Worm (Caenorhabditis elegans) whole organism, L4 larva: ENCODE data around the gene frpr-13.

Experiments used
- F26F4.8 ChIP-seq: fragments of 200-800 bp; sonication (Bioruptor generic); conservative IDR thresholded peaks from 2 replicates; pipeline ENCODE4 v1.3.6; 2022; ENCODE audit warnings: missing genetic modification characterization, missing compliant biosample characterization
- F49E8.2 ChIP-seq: sonication (generic microtip); optimal IDR thresholded peaks from 2 replicates; lab custom pipeline; 2016; ENCODE audit warnings: missing compliant biosample characterization, mild to moderate bottlenecking, missing genetic modification characterization, borderline replicate concordance
- R02D3.7 ChIP-seq: fragments of 150-350 bp; sonication (generic microtip); optimal IDR thresholded peaks from 3 replicates; lab custom pipeline; 2014; ENCODE audit warnings: missing biosample characterization, missing genetic modification characterization
- ZK546.5 ChIP-seq, 2 experiments: sonication (generic microtip); optimal IDR thresholded peaks; 2 replicates each; lab custom pipeline; 2017; ENCODE audit warnings: missing biosample characterization in 2 of 2, missing genetic modification characterization in 2 of 2
- attf-4 ChIP-seq: sonication (generic microtip); optimal IDR thresholded peaks from 3 replicates; lab custom pipeline; 2017; ENCODE audit warnings: missing biosample characterization, missing genetic modification characterization
- ceh-82 ChIP-seq: sonication (generic microtip); optimal IDR thresholded peaks from 2 replicates; lab custom pipeline; 2017; ENCODE audit warnings: missing biosample characterization, missing genetic modification characterization
- ctbp-1 ChIP-seq: fragments of 200-800 bp; sonication (Bioruptor generic); IDR thresholded peaks from 2 replicates; pipeline ENCODE4 v1.3.6; 2022; ENCODE audit warnings: missing genetic modification reagents, missing genetic modification characterization, missing compliant biosample characterization
- daf-16 ChIP-seq, 3 experiments: sonication (generic microtip); optimal IDR thresholded peaks; 2 replicates each; lab custom pipeline; 2016 to 2017; ENCODE audit warnings: missing genetic modification characterization in 3 of 3, missing genetic modification reagents in 3 of 3, mild to moderate bottlenecking in 2 of 3, missing compliant biosample characterization in 2 of 3, missing biosample characterization in 1 of 3, moderate library complexity in 1 of 3
- dmd-9 ChIP-seq: fragments of 200-800 bp; sonication (Bioruptor generic); IDR thresholded peaks from 2 replicates; pipeline ENCODE4 v1.3.6; 2022; ENCODE audit warnings: missing genetic modification reagents, missing genetic modification characterization, missing compliant biosample characterization
- egl-27 ChIP-seq: sonication (generic microtip); optimal IDR thresholded peaks from 3 replicates; lab custom pipeline; 2017; ENCODE audit warnings: missing biosample characterization, missing genetic modification reagents, missing genetic modification characterization
- egl-43 ChIP-seq: fragments of 200-800 bp; sonication (Bioruptor generic); IDR thresholded peaks from 2 replicates; pipeline ENCODE4 v1.3.6; 2022; ENCODE audit warnings: missing genetic modification reagents, missing genetic modification characterization, missing compliant biosample characterization
- fkh-10 ChIP-seq: fragments of 150-350 bp; optimal IDR thresholded peaks from 2 replicates; lab custom pipeline; 2014; ENCODE audit warnings: missing biosample characterization, missing genetic modification reagents, missing genetic modification characterization
- fos-1 ChIP-seq: fragments of 150-350 bp; optimal IDR thresholded peaks from 2 replicates; lab custom pipeline; 2014; ENCODE audit warnings: missing biosample characterization, missing genetic modification characterization
- hlh-30 ChIP-seq: sonication (generic microtip); optimal IDR thresholded peaks from 2 replicates; lab custom pipeline; 2017; ENCODE audit warnings: antibody characterized with exemption, mild to moderate bottlenecking, missing genetic modification characterization, missing compliant biosample characterization; ENCODE audit not compliant: insufficient read depth
- lin-13 ChIP-seq: fragments of 150-350 bp; optimal IDR thresholded peaks from 2 replicates; lab custom pipeline; 2014; ENCODE audit warnings: missing biosample characterization, missing genetic modification reagents, missing genetic modification characterization
- lin-29 ChIP-seq: fragments of 200-800 bp; sonication (Bioruptor generic); IDR thresholded peaks from 2 replicates; pipeline ENCODE4 v1.3.6; 2022; ENCODE audit warnings: missing genetic modification reagents, missing genetic modification characterization, missing compliant biosample characterization
- lin-38 ChIP-seq: fragments of 200-800 bp; sonication (Bioruptor generic); IDR thresholded peaks from 2 replicates; pipeline ENCODE4 v1.3.6; 2022; ENCODE audit warnings: missing genetic modification reagents, missing genetic modification characterization, missing compliant biosample characterization
- lin-39 ChIP-seq: fragments of 150-350 bp; optimal IDR thresholded peaks from 2 replicates; lab custom pipeline; 2014; ENCODE audit warnings: missing biosample characterization, missing genetic modification reagents, missing genetic modification characterization
- madf-9 ChIP-seq: fragments of 200-800 bp; sonication (Bioruptor generic); conservative IDR thresholded peaks from 2 replicates; pipeline ENCODE4 v1.3.6; 2022; ENCODE audit warnings: missing genetic modification reagents, missing genetic modification characterization, missing compliant biosample characterization
- mxl-3 ChIP-seq: fragments of 200-800 bp; sonication (Bioruptor generic); optimal IDR thresholded peaks from 2 replicates; lab custom pipeline; 2018; ENCODE audit warnings: mild to moderate bottlenecking, missing genetic modification characterization, missing compliant biosample characterization
- nhr-10 ChIP-seq: fragments of 150-350 bp; optimal IDR thresholded peaks from 2 replicates; lab custom pipeline; 2014; ENCODE audit warnings: missing biosample characterization, missing genetic modification characterization
- pha-4 ChIP-seq, 2 experiments: fragments of 150-350 bp in 1 of 2; fragments of 200-800 bp in 1 of 2; sonication (Bioruptor generic) in 1 of 2; IDR thresholded peaks in 1 of 2; optimal IDR thresholded peaks in 1 of 2; 2 replicates each; pipeline versions ENCODE4 v1.3.6 to Lab custom; 2014 to 2022; ENCODE audit warnings: missing genetic modification characterization in 2 of 2, missing genetic modification reagents in 2 of 2, missing biosample characterization in 1 of 2, missing compliant biosample characterization in 1 of 2
- skn-1 ChIP-seq: fragments of 150-350 bp; optimal IDR thresholded peaks from 2 replicates; lab custom pipeline; 2014; ENCODE audit warnings: missing biosample characterization, missing genetic modification characterization
- snpc-4 ChIP-seq: fragments of 150-350 bp; optimal IDR thresholded peaks from 2 replicates; lab custom pipeline; 2014; ENCODE audit warnings: missing biosample characterization, missing genetic modification characterization
- spr-1 ChIP-seq: sonication (generic microtip); optimal IDR thresholded peaks from 2 replicates; lab custom pipeline; 2016; ENCODE audit warnings: mild to moderate bottlenecking, missing genetic modification characterization, missing compliant biosample characterization
- spr-3 ChIP-seq: fragments of 200-800 bp; sonication (Bioruptor generic); optimal IDR thresholded peaks from 2 replicates; lab custom pipeline; 2018; ENCODE audit warnings: mild to moderate bottlenecking, missing genetic modification characterization, missing compliant biosample characterization
- unc-62 ChIP-seq, 3 experiments: fragments of 150-350 bp in 1 of 3; sonication (generic microtip); optimal IDR thresholded peaks in 2 of 3; peaks in 1 of 3; 1 replicate in 1 of 3; 2 replicates in 2 of 3; lab custom pipeline; 2014 to 2017; ENCODE audit warnings: missing biosample characterization in 3 of 3, missing genetic modification characterization in 3 of 3, missing genetic modification reagents in 3 of 3, missing genotype in 1 of 3
- vab-7 ChIP-seq: fragments of 200-800 bp; sonication (Bioruptor generic); IDR thresholded peaks from 2 replicates; pipeline ENCODE4 v1.3.6; 2022; ENCODE audit warnings: missing genetic modification reagents, missing genetic modification characterization, missing compliant biosample characterization
- zip-11 ChIP-seq: fragments of 200-800 bp; sonication (Bioruptor generic); IDR thresholded peaks from 2 replicates; pipeline ENCODE4 v1.3.6; 2022; ENCODE audit warnings: missing genetic modification characterization, missing compliant biosample characterization
- zip-2 ChIP-seq: fragments of 150-350 bp; optimal IDR thresholded peaks from 2 replicates; lab custom pipeline; 2014; ENCODE audit warnings: missing biosample characterization, missing genetic modification characterization
- ztf-7 ChIP-seq: fragments of 150-350 bp; optimal IDR thresholded peaks from 2 replicates; lab custom pipeline; 2014; ENCODE audit warnings: missing biosample characterization, missing genetic modification characterization

Gene frpr-13

DNA sequence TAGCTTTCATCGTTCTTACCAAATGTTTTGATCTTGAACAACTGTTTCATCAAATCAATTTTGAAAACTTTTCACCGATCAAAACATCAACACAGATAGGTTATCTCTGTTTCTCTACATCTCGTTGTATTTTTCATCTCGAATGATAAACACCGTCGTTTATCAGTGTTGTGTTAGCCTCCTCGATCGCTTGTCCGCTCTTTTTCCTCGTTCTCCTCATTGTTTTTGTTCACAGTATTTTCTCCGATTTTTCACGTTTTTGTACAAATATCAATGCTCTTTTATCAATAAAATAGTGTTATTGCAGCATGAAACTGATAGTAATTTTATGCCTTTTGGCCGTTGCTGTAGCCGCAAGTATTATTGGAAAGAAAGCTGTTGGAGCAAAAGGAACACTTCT lies 23.9 kb downstream of the frpr-13 start, which contains the start of gene ttr-47 (continued):
- TF ChIP-seq unc-62 (GFP tag; optimal IDR thresholded peaks at IDR 0.05 in 1 of 2; lab: Kevin White, UChicago) (peak in 1 of 2 experiments; percentile 89), unc-62 (tag; optimal IDR thresholded peaks at IDR 0.05; lab: Kevin White, UChicago) (no peak), egl-27 (tag; lab: Kevin White, UChicago) (no peak), spr-1 (tag; lab: Kevin White, UChicago) (no peak), zip-11 (GFP tag; lab: Robert Waterston, UW) (no peak), spr-3 (GFP tag; lab: Kevin White, UChicago) (no peak), attf-4 (tag; lab: Kevin White, UChicago) (no peak), pha-4 (GFP tag; IDR thresholded peaks at IDR 0.05; lab: Robert Waterston, UW) (no peak), pha-4 (tag; optimal IDR thresholded peaks at IDR 0.05; lab: Kevin White, UChicago) (no peak), lin-13 (GFP tag; lab: Kevin White, UChicago) (no peak), zip-2 (tag; lab: Kevin White, UChicago) (no peak), snpc-4 (no peak), ZK546.5 (tag; optimal IDR thresholded peaks at IDR 0.05; lab: Kevin White, UChicago) (no peak), vab-7 (GFP tag; lab: Robert Waterston, UW) (no peak), egl-43 (GFP tag; lab: Robert Waterston, UW) (no peak), lin-29 (GFP tag; lab: Robert Waterston, UW) (no peak), lin-38 (GFP tag; lab: Robert Waterston, UW) (no peak)

DNA sequence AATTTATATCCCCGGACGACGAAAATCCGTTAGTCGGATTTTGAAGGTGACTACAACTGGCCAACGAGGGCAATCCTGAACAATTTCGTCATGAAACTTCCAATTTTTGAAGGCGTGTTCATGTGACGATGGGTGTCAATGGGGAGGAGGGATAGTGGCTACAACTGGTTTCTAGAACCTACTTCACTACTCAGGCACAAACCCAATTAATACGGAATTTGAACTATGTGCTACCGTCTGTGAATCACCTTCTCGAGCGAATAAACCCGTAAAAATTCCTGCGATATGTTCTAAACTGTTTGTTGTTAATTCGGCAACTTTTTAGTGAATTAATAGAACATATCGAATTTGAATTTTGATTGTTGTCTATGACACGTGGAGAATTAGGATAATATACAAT lies 28.9 kb downstream of the frpr-13 start:
- TF ChIP-seq nhr-10 (tag; lab: Kevin White, UChicago) (no peak), unc-62 (GFP tag; optimal IDR thresholded peaks at IDR 0.05 in 1 of 2; lab: Kevin White, UChicago) (peak in 1 of 2 experiments; percentile 92), unc-62 (tag; optimal IDR thresholded peaks at IDR 0.05; lab: Kevin White, UChicago) (no peak)
- TF ChIP-seq, all 104 proteins: peak for 1

DNA sequence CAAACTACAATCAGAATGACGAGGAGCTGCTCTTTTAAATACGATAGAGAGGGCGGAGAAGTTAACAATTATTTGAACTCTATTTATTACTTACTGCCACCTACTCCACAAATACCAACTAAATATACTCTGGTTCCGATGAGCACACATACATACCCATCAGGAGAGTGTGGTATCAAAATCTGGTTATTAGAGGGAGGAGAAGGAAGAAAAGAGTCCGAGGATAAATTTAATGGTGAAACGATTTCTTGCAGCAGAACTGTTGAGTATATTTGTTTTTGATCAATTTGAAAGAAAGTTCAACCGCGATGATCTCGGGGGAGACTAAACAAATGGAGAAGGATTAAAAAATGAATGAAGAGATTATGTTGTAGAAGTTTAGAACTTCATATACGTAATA lies 30.1 kb downstream of the frpr-13 start, which contains the start of gene H14N18.4:
Gene H14N18.4, minus strand, starts transcription at position 12 of the 400 bp plus-strand sequence.
- no peak for TF ChIP-seq ZK546.5 (tag; optimal IDR thresholded peaks at IDR 0.05; lab: Kevin White, UChicago)
- TF ChIP-seq fos-1 (tag; lab: Kevin White, UChicago): no peak
- TF ChIP-seq vab-7 (GFP tag; lab: Robert Waterston, UW): no peak
- TF ChIP-seq unc-62 (GFP tag; optimal IDR thresholded peaks at IDR 0.05 in 1 of 2; lab: Kevin White, UChicago): peak in 1 of 2 experiments; percentile 98
- TF ChIP-seq unc-62 (tag; optimal IDR thresholded peaks at IDR 0.05; lab: Kevin White, UChicago): no peak
- TF ChIP-seq F26F4.8 (GFP tag; lab: Robert Waterston, UW): no peak
- no peak for TF ChIP-seq egl-27 (tag; lab: Kevin White, UChicago)
- no peak for TF ChIP-seq madf-9 (GFP tag; lab: Robert Waterston, UW)
- TF ChIP-seq mxl-3 (GFP tag; lab: Kevin White, UChicago): no peak
- TF ChIP-seq attf-4 (tag; lab: Kevin White, UChicago): no peak
- no peak for TF ChIP-seq ztf-7
- TF ChIP-seq ceh-82 (tag; lab: Kevin White, UChicago): no peak
- TF ChIP-seq R02D3.7 (tag; lab: Kevin White, UChicago): no peak
- TF ChIP-seq F49E8.2 (tag; lab: Kevin White, UChicago): no peak
- TF ChIP-seq lin-39 (tag; lab: Kevin White, UChicago): no peak
- 0 out of 2 replicates have a peak, but pooled peaks have one; percentile 19 for TF ChIP-seq ctbp-1 (GFP tag; lab: Robert Waterston, UW)
- no peak for TF ChIP-seq skn-1 (tag; lab: Kevin White, UChicago)

DNA sequence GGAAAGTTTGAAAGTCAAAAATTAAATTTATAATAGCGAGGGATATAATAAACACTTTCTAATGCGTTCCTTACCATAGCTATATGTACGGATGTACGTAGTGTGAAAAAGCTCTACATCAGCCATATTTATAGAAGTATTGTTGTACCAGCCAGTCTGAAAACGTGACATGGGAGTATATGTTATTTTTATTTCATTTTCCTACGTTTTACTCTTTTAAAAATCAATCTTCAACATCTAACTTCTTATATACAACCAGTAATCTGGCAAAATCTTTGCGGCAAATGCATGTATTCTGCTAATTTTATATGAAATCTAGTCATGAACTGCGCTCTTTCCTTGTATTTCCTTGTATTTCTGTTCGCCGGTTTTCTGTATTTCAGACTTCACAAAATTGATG lies 33.5 kb downstream of the frpr-13 start, which contains the start of gene H14N18.2:
Gene H14N18.2, plus strand, starts transcription at position 301 of the 400 bp plus-strand sequence.
- TF ChIP-seq dmd-9 (GFP tag; lab: Robert Waterston, UW) (no peak), zip-2 (tag; lab: Kevin White, UChicago) (no peak), fkh-10 (GFP tag; lab: Kevin White, UChicago) (no peak), ctbp-1 (GFP tag; lab: Robert Waterston, UW) (no peak)

ce11 chrV:8934264-8934663 lies 35.4 kb downstream of the frpr-13 start:
- TF ChIP-seq fkh-10 (GFP tag; lab: Kevin White, UChicago) (no peak), daf-16 (GFP tag; optimal IDR thresholded peaks at IDR 0.05; lab: Kevin White, UChicago) (no peak), daf-16 (tag; optimal IDR thresholded peaks at IDR 0.05; lab: Kevin White, UChicago) (peak; percentile 35), hlh-30 (tag; lab: Kevin White, UChicago) (peak; percentile 47)
